Worm (Caenorhabditis elegans) whole organism, young adult: ENCODE results near the gene dtmk-1.

ENCODE experiments used
- B0019.2 ChIP-seq: fragments of 200-800 bp; sonication (Bioruptor generic); conservative IDR thresholded peaks from 2 replicates; pipeline ENCODE4 v1.3.6; 2022; ENCODE audit warnings: missing genetic modification reagents, missing genetic modification characterization, missing compliant biosample characterization
- B0035.1 ChIP-seq: sonication (generic microtip); optimal IDR thresholded peaks from 2 replicates; lab custom pipeline; 2016; ENCODE audit warnings: missing genetic modification characterization, mild to moderate bottlenecking, missing compliant biosample characterization, missing genotype, missing genetic modification reagents
- C17E4.6 ChIP-seq: fragments of 200-800 bp; sonication (Bioruptor generic); IDR thresholded peaks from 2 replicates; pipeline ENCODE4 v1.3.6; 2022; ENCODE audit warnings: missing genetic modification reagents, missing genetic modification characterization, missing compliant biosample characterization
- F10E7.11 ChIP-seq: sonication (generic microtip); optimal IDR thresholded peaks from 2 replicates; lab custom pipeline; 2017; ENCODE audit warnings: mild to moderate bottlenecking, missing genetic modification characterization, moderate library complexity, missing compliant biosample characterization
- F23B12.7 ChIP-seq: sonication (generic microtip); optimal IDR thresholded peaks from 2 replicates; lab custom pipeline; 2017; ENCODE audit warnings: missing genetic modification characterization, mild to moderate bottlenecking, missing compliant biosample characterization, antibody characterized with exemption, moderate library complexity; ENCODE audit not compliant: insufficient read depth
- F55B11.4 ChIP-seq: sonication (generic microtip); optimal IDR thresholded peaks from 2 replicates; lab custom pipeline; 2016; ENCODE audit warnings: missing compliant biosample characterization, missing genetic modification characterization, borderline replicate concordance; ENCODE audit not compliant: insufficient read depth
- F57A8.1 ChIP-seq: fragments of 200-800 bp; sonication (Bioruptor generic); optimal IDR thresholded peaks from 2 replicates; lab custom pipeline; 2018; ENCODE audit warnings: mild to moderate bottlenecking, missing genetic modification characterization, moderate library complexity, missing compliant biosample characterization
- F57C9.4 ChIP-seq: sonication (generic microtip); optimal IDR thresholded peaks from 2 replicates; lab custom pipeline; 2017; ENCODE audit warnings: mild to moderate bottlenecking, missing genetic modification characterization, missing compliant biosample characterization
- K11D2.4 ChIP-seq: fragments of 200-800 bp; sonication (Bioruptor generic); IDR thresholded peaks from 2 replicates; pipeline ENCODE4 v1.3.6; 2022; ENCODE audit warnings: missing genetic modification reagents, missing genetic modification characterization, missing compliant biosample characterization
- Y56A3A.18 ChIP-seq: fragments of 200-800 bp; sonication (Bioruptor generic); IDR thresholded peaks from 2 replicates; pipeline ENCODE4 v1.3.6; 2022; ENCODE audit warnings: missing genetic modification reagents, missing genetic modification characterization, missing compliant biosample characterization
- Y67H2A.10 ChIP-seq: fragments of 200-800 bp; sonication (Bioruptor generic); conservative IDR thresholded peaks from 2 replicates; pipeline ENCODE4 v1.3.6; 2022; ENCODE audit warnings: missing genetic modification reagents, missing genetic modification characterization, missing compliant biosample characterization
- Y79H2A.3 ChIP-seq: fragments of 200-800 bp; sonication (Bioruptor generic); conservative IDR thresholded peaks from 2 replicates; pipeline ENCODE4 v1.3.6; 2022; ENCODE audit warnings: missing genetic modification reagents, missing genetic modification characterization, missing compliant biosample characterization
- akir-1 ChIP-seq: fragments of 200-800 bp; sonication (Bioruptor generic); optimal IDR thresholded peaks from 2 replicates; lab custom pipeline; 2018; ENCODE audit warnings: mild to moderate bottlenecking, missing genetic modification characterization, moderate library complexity, missing compliant biosample characterization
- aptf-3 ChIP-seq: fragments of 200-800 bp; sonication (Bioruptor generic); IDR thresholded peaks from 2 replicates; pipeline ENCODE4 v1.3.6; 2022; ENCODE audit warnings: missing genetic modification characterization, missing compliant biosample characterization
- ceh-100 ChIP-seq: fragments of 200-800 bp; sonication (Bioruptor generic); IDR thresholded peaks from 2 replicates; pipeline ENCODE4 v1.3.6; 2022; ENCODE audit warnings: missing genetic modification reagents, missing genetic modification characterization, missing compliant biosample characterization
- ceh-27 ChIP-seq: fragments of 200-800 bp; sonication (Bioruptor generic); optimal IDR thresholded peaks from 2 replicates; lab custom pipeline; 2018; ENCODE audit warnings: mild to moderate bottlenecking, missing genetic modification characterization, moderate library complexity, missing compliant biosample characterization
- die-1 ChIP-seq: sonication (generic microtip); optimal IDR thresholded peaks from 2 replicates; lab custom pipeline; 2016; ENCODE audit warnings: missing genotype, mild to moderate bottlenecking, missing genetic modification characterization, missing compliant biosample characterization
- dpff-1 ChIP-seq: sonication (generic microtip); optimal IDR thresholded peaks from 2 replicates; lab custom pipeline; 2017; ENCODE audit warnings: mild to moderate bottlenecking, missing genetic modification characterization, missing compliant biosample characterization
- dpl-1 ChIP-seq: fragments of 150-350 bp; optimal IDR thresholded peaks from 2 replicates; lab custom pipeline; 2014; ENCODE audit warnings: missing biosample characterization, missing genetic modification reagents, missing genetic modification characterization
- efl-1 ChIP-seq: fragments of 150-350 bp; optimal IDR thresholded peaks from 2 replicates; lab custom pipeline; 2014; ENCODE audit warnings: missing biosample characterization, missing genetic modification reagents, missing genetic modification characterization
- egl-44 ChIP-seq: fragments of 200-800 bp; sonication (Bioruptor generic); IDR thresholded peaks from 2 replicates; pipeline ENCODE4 v1.3.6; 2022; ENCODE audit warnings: missing genetic modification reagents, missing genetic modification characterization, missing compliant biosample characterization
- fkh-3 ChIP-seq: sonication (generic microtip); optimal IDR thresholded peaks from 2 replicates; lab custom pipeline; 2016; ENCODE audit warnings: mild to moderate bottlenecking, missing genetic modification characterization, missing compliant biosample characterization
- gei-17 ChIP-seq: fragments of 200-800 bp; sonication (Bioruptor generic); optimal IDR thresholded peaks from 2 replicates; lab custom pipeline; 2018; ENCODE audit warnings: mild to moderate bottlenecking, missing genetic modification characterization, missing compliant biosample characterization
- hlh-12 ChIP-seq: sonication (generic microtip); optimal IDR thresholded peaks from 2 replicates; lab custom pipeline; 2016; ENCODE audit warnings: missing genetic modification characterization, missing compliant biosample characterization
- hsf-1 ChIP-seq: fragments of 200-800 bp; sonication (Bioruptor generic); IDR thresholded peaks from 2 replicates; pipeline ENCODE4 v1.3.6; 2022; ENCODE audit warnings: missing genetic modification reagents, missing genetic modification characterization, missing compliant biosample characterization
- lin-26 ChIP-seq: fragments of 200-800 bp; sonication (Bioruptor generic); IDR thresholded peaks from 2 replicates; pipeline ENCODE4 v1.3.6; 2022; ENCODE audit warnings: missing genetic modification reagents, missing genetic modification characterization, missing compliant biosample characterization
- lin-40 ChIP-seq: sonication (generic microtip); optimal IDR thresholded peaks from 2 replicates; lab custom pipeline; 2016; ENCODE audit warnings: missing genetic modification characterization, mild to moderate bottlenecking, missing compliant biosample characterization, missing genotype, missing genetic modification reagents
- lin-54 ChIP-seq: fragments of 200-800 bp; sonication (Bioruptor generic); optimal IDR thresholded peaks from 2 replicates; lab custom pipeline; 2018; ENCODE audit warnings: mild to moderate bottlenecking, missing genetic modification characterization, missing compliant biosample characterization
- lsl-1 ChIP-seq: fragments of 200-800 bp; sonication (Bioruptor generic); optimal IDR thresholded peaks from 2 replicates; lab custom pipeline; 2018; ENCODE audit warnings: mild to moderate bottlenecking, missing genetic modification characterization, moderate library complexity, missing compliant biosample characterization
- madf-10 ChIP-seq: sonication (generic microtip); optimal IDR thresholded peaks from 2 replicates; lab custom pipeline; 2016; ENCODE audit warnings: mild to moderate bottlenecking, missing genetic modification characterization, missing compliant biosample characterization
- mcd-1 ChIP-seq: fragments of 200-800 bp; sonication (Bioruptor generic); IDR thresholded peaks from 2 replicates; pipeline ENCODE4 v1.3.6; 2022; ENCODE audit warnings: missing genetic modification reagents, missing genetic modification characterization, missing compliant biosample characterization
- mxl-1 ChIP-seq: sonication (generic microtip); optimal IDR thresholded peaks from 2 replicates; lab custom pipeline; 2016; ENCODE audit warnings: missing genetic modification characterization, missing compliant biosample characterization
- nfya-2 ChIP-seq: fragments of 200-800 bp; sonication (Bioruptor generic); IDR thresholded peaks from 2 replicates; pipeline ENCODE4 v1.3.6; 2022; ENCODE audit warnings: missing genetic modification reagents, missing genetic modification characterization, missing compliant biosample characterization
- nhr-27 ChIP-seq: fragments of 200-800 bp; sonication (Bioruptor generic); optimal IDR thresholded peaks from 2 replicates; lab custom pipeline; 2018; ENCODE audit warnings: mild to moderate bottlenecking, missing genetic modification characterization, moderate library complexity, missing compliant biosample characterization
- nhr-80 ChIP-seq: sonication (generic microtip); optimal IDR thresholded peaks from 2 replicates; lab custom pipeline; 2016; ENCODE audit warnings: missing genetic modification characterization, missing compliant biosample characterization
- nhr-90 ChIP-seq: sonication (generic microtip); optimal IDR thresholded peaks from 2 replicates; lab custom pipeline; 2016; ENCODE audit warnings: missing genotype, mild to moderate bottlenecking, missing genetic modification characterization, missing compliant biosample characterization
- rcor-1 ChIP-seq: fragments of 200-800 bp; sonication (Bioruptor generic); IDR thresholded peaks from 2 replicates; pipeline ENCODE4 v1.3.6; 2022; ENCODE audit warnings: missing genetic modification reagents, missing genetic modification characterization, missing compliant biosample characterization
- rec-8 ChIP-seq, 2 experiments: sonication (generic microtip); optimal IDR thresholded peaks; 2 replicates each; lab custom pipeline; 2016; ENCODE audit warnings: mild to moderate bottlenecking in 2 of 2, missing genetic modification characterization in 2 of 2, missing genetic modification reagents in 2 of 2, missing genotype in 2 of 2, missing biosample characterization in 1 of 2, missing compliant biosample characterization in 1 of 2, moderate library complexity in 1 of 2
- sdz-38 ChIP-seq: sonication (generic microtip); optimal IDR thresholded peaks from 2 replicates; lab custom pipeline; 2016; ENCODE audit warnings: missing genotype, missing genetic modification characterization, missing compliant biosample characterization
- snpc-1.3 ChIP-seq: sonication (generic microtip); optimal IDR thresholded peaks from 2 replicates; lab custom pipeline; 2017; ENCODE audit warnings: missing genetic modification characterization, mild to moderate bottlenecking, missing compliant biosample characterization, antibody characterized with exemption, moderate library complexity, missing genotype, missing genetic modification reagents; ENCODE audit not compliant: insufficient read depth
- sptf-2 ChIP-seq: fragments of 200-800 bp; sonication (Bioruptor generic); optimal IDR thresholded peaks from 2 replicates; lab custom pipeline; 2018; ENCODE audit warnings: mild to moderate bottlenecking, missing genetic modification characterization, missing compliant biosample characterization
- tbp1 ChIP-seq: fragments of 200-800 bp; sonication (Bioruptor generic); optimal IDR thresholded peaks from 2 replicates; lab custom pipeline; 2018; ENCODE audit warnings: mild to moderate bottlenecking, missing genetic modification characterization, missing compliant biosample characterization
- tlf-1 ChIP-seq: fragments of 200-800 bp; sonication (Bioruptor generic); optimal IDR thresholded peaks from 2 replicates; lab custom pipeline; 2018; ENCODE audit warnings: mild to moderate bottlenecking, missing genetic modification characterization, missing compliant biosample characterization
- unc-62 ChIP-seq: fragments of 150-350 bp; optimal IDR thresholded peaks from 2 replicates; lab custom pipeline; 2014; ENCODE audit warnings: missing biosample characterization, missing genetic modification reagents, missing genetic modification characterization
- xnd-1 ChIP-seq: sonication (generic microtip); optimal IDR thresholded peaks from 2 replicates; lab custom pipeline; 2016; ENCODE audit warnings: missing genotype, missing genetic modification reagents, missing genetic modification characterization, missing compliant biosample characterization
- ztf-18 ChIP-seq: sonication (generic microtip); optimal IDR thresholded peaks from 2 replicates; lab custom pipeline; 2016; ENCODE audit warnings: missing genotype, mild to moderate bottlenecking, missing genetic modification characterization, missing compliant biosample characterization
- ztf-22 ChIP-seq: fragments of 200-800 bp; sonication (Bioruptor generic); optimal IDR thresholded peaks from 2 replicates; lab custom pipeline; 2018; ENCODE audit warnings: mild to moderate bottlenecking, missing genetic modification characterization, moderate library complexity, missing compliant biosample characterization
- ztf-28 ChIP-seq: fragments of 200-800 bp; sonication (Bioruptor generic); IDR thresholded peaks from 2 replicates; pipeline ENCODE4 v1.3.6; 2022; ENCODE audit warnings: missing genetic modification reagents, missing genetic modification characterization, missing compliant biosample characterization
- ztf-3 ChIP-seq: fragments of 200-800 bp; sonication (Bioruptor generic); optimal IDR thresholded peaks from 2 replicates; lab custom pipeline; 2018; ENCODE audit warnings: mild to moderate bottlenecking, missing genetic modification characterization, missing compliant biosample characterization

The dtmk-1 gene

ce11 chrII:9933947-9934383 lies 32.9 kb downstream of the dtmk-1 start (continued):
- no peak for TF ChIP-seq F55B11.4
- TF ChIP-seq snpc-1.3 (tag; lab: Kevin White, UChicago) = no peak
- TF ChIP-seq lin-54 (GFP tag; lab: Kevin White, UChicago) = no peak
- no peak for TF ChIP-seq efl-1
- TF ChIP-seq F10E7.11 (tag; lab: Kevin White, UChicago) = no peak
- TF ChIP-seq C17E4.6 = no peak
- no peak for TF ChIP-seq aptf-3 (GFP tag; lab: Robert Waterston, UW)
- peak; percentile 21 for TF ChIP-seq ztf-22 (GFP tag; lab: Kevin White, UChicago)
- peak; percentile 18 for TF ChIP-seq nhr-80
- peak; percentile 72 for TF ChIP-seq dpff-1
- TF ChIP-seq ztf-3 (GFP tag; lab: Kevin White, UChicago) = no peak
- TF ChIP-seq nhr-27 = no peak
- TF ChIP-seq madf-10 (tag; lab: Kevin White, UChicago) = peak; percentile 51
- TF ChIP-seq mxl-1 (tag; lab: Kevin White, UChicago) = no peak
- TF ChIP-seq mcd-1 (GFP tag; lab: Robert Waterston, UW) = no peak
- TF ChIP-seq Y67H2A.10 (GFP tag; lab: Robert Waterston, UW) = no peak
- no peak for TF ChIP-seq fkh-3 (tag; lab: Kevin White, UChicago)
- no peak for TF ChIP-seq B0019.2 (GFP tag; lab: Robert Waterston, UW)
- TF ChIP-seq B0035.1 = peak; percentile 71
- peak; percentile 64 for TF ChIP-seq tlf-1 (GFP tag; lab: Kevin White, UChicago)
- TF ChIP-seq tbp1 = peak; percentile 41
- no peak for TF ChIP-seq rcor-1 (GFP tag; lab: Robert Waterston, UW)
- no peak for TF ChIP-seq gei-17 (GFP tag; lab: Kevin White, UChicago)
- no peak for TF ChIP-seq rec-8 (tag; optimal IDR thresholded peaks at IDR 0.05; lab: Kevin White, UChicago)
- no peak for TF ChIP-seq xnd-1
- TF ChIP-seq lin-26 (GFP tag; lab: Robert Waterston, UW) = peak; percentile 54; the same call in 1 of the 2 replicates
- TF ChIP-seq nhr-90 = peak; percentile 41
- TF ChIP-seq Y56A3A.18 = peak; percentile 45; the same call in 1 of the 2 replicates
- no peak for TF ChIP-seq Y79H2A.3 (GFP tag; lab: Robert Waterston, UW)
- TF ChIP-seq K11D2.4 = no peak
- TF ChIP-seq hsf-1 (GFP tag; lab: Robert Waterston, UW) = 0 out of 2 replicates have a peak, but pooled peaks have one; percentile 20
- peak; percentile 40 for TF ChIP-seq die-1 (tag; lab: Kevin White, UChicago)
- no peak for TF ChIP-seq sdz-38 (tag; lab: Kevin White, UChicago)
- no peak for TF ChIP-seq ceh-27 (GFP tag; lab: Kevin White, UChicago)
- TF ChIP-seq lsl-1 (GFP tag; lab: Kevin White, UChicago) = no peak
- TF ChIP-seq ztf-28 (GFP tag; lab: Robert Waterston, UW) = no peak
- TF ChIP-seq ceh-100 (GFP tag; lab: Robert Waterston, UW) = no peak
- TF ChIP-seq nfya-2 (GFP tag; lab: Robert Waterston, UW) = no peak
- TF ChIP-seq sptf-2 (GFP tag; lab: Kevin White, UChicago) = no peak
- TF ChIP-seq dpl-1 = no peak
- TF ChIP-seq lin-40 (tag; lab: Kevin White, UChicago) = peak; percentile 60
- TF ChIP-seq egl-44 (GFP tag; lab: Robert Waterston, UW) = no peak
- TF ChIP-seq unc-62 (GFP tag; lab: Kevin White, UChicago) = no peak
- TF ChIP-seq hlh-12 = no peak
- no peak for TF ChIP-seq F57C9.4 (tag; lab: Kevin White, UChicago)
- TF ChIP-seq F57A8.1 (GFP tag; lab: Kevin White, UChicago) = no peak
- peak; percentile 2 for TF ChIP-seq F23B12.7 (tag; lab: Kevin White, UChicago)
- TF ChIP-seq ztf-18 (tag; lab: Kevin White, UChicago) = no peak
- no peak for TF ChIP-seq akir-1
